Worm (Caenorhabditis elegans): ENCODE results near the gene Y51H4A.937.

The Y51H4A.937 gene

DNA sequence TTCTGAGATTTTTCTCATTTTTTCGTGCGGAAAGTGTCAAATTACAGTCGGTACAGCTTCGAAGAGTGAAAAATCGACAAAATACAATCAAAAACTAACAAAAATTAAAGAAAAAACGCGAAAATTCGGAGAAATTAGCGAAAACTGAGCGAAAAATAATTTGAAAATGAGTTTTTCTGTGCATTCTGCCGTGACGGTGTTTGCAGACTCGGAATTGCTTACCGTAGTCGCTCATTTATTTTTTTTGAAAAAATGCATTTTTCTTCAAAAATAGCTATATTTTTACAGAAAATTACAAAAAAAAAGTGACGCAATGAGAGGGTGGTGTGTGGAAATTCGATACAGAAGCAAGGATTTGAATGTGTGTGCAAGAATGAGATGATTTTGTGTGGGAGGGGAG is 25.4 kb upstream of the Y51H4A.937 start (continued):
- TF ChIP-seq C06A6.2 (GFP tag; conservative IDR thresholded peaks at IDR 0.05) (no peak), attf-3 (GFP tag; conservative IDR thresholded peaks at IDR 0.05) (no peak), tbx-9 (tag; optimal IDR thresholded peaks at IDR 0.05; ENCODE audit: borderline replicate concordance) (no peak), F49E8.2 (tag; optimal IDR thresholded peaks at IDR 0.05; ENCODE audit: insufficient read depth) (no peak), B0035.1 (tag; optimal IDR thresholded peaks at IDR 0.05) (no peak), ceh-27 (GFP tag; optimal IDR thresholded peaks at IDR 0.05) (no peak), snpc-1.3 (tag; optimal IDR thresholded peaks at IDR 0.05; ENCODE audit: insufficient read depth) (peak; percentile 26), lsl-1 (GFP tag; optimal IDR thresholded peaks at IDR 0.05) (peak; percentile 72), ets-4 (GFP tag; optimal IDR thresholded peaks at IDR 0.05) (no peak), attf-6 (GFP tag; IDR thresholded peaks at IDR 0.05) (peak; percentile 69), T26A5.8 (tag; optimal IDR thresholded peaks at IDR 0.05) (no peak), sea-2 (GFP tag; IDR thresholded peaks at IDR 0.05) (no peak), bed-1 (GFP tag; IDR thresholded peaks at IDR 0.05) (no peak)

DNA sequence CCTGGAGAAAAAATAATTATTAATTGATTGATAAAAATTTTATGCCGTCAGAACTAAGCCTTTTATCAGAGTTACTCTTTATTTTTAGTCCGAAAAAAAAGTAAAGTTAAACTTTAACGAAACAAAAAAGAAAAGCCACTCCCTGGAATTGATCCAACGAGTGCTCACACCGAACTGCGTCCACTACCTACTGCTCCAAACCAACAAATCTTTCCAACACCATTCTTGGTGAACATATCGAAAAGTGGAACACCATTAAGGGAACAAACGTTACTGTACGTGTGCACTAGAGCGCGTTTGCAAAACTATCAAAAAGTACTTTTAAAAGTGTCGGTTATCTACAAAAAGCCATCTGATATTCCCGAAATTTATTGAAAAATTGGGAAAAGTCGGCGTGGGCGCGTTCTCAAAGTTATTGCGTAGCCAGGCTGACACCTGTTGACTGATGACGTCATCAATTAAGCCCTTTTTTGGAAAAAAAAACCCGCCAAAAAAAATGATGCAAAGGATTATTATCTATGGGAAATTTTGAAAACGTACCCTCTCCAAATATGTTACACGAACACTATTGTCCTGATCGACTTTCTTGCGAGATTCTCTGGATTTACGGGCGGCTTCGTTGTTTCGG is 24.8 kb upstream of the Y51H4A.937 start:
- TF ChIP-seq B0261.1 (tag; optimal IDR thresholded peaks at IDR 0.05) (peak; percentile 79), ekl-4 (GFP tag; IDR thresholded peaks at IDR 0.05) (peak; percentile 90), snpc-3.4 (tag; optimal IDR thresholded peaks at IDR 0.05) (peak; percentile 85), die-1 (tag; optimal IDR thresholded peaks at IDR 0.05) (peak; percentile 91), lag-1 (GFP tag; IDR thresholded peaks at IDR 0.05) (0 out of 2 replicates have a peak, but pooled peaks have one; percentile 58), snpc-1.1 (tag; optimal IDR thresholded peaks at IDR 0.05; ENCODE audit: insufficient read depth) (peak; percentile 68), madf-3 (GFP tag; IDR thresholded peaks at IDR 0.05) (peak; percentile 90), attf-6 (GFP tag; IDR thresholded peaks at IDR 0.05) (peak; percentile 100), lin-40 (tag; optimal IDR thresholded peaks at IDR 0.05) (no peak), dpff-1 (tag; optimal IDR thresholded peaks at IDR 0.05) (no peak), Y67H2A.10 (GFP tag; conservative IDR thresholded peaks at IDR 0.05) (peak; percentile 69), egl-44 (GFP tag; IDR thresholded peaks at IDR 0.05) (peak; percentile 78), nhr-90 (tag; optimal IDR thresholded peaks at IDR 0.05) (peak; percentile 89), Y79H2A.3 (GFP tag; conservative IDR thresholded peaks at IDR 0.05) (peak; percentile 57; the same call in 1 of the 2 replicates), aptf-2 (GFP tag; conservative IDR thresholded peaks at IDR 0.05) (peak; percentile 70), Y53G8AR.9 (GFP tag; conservative IDR thresholded peaks at IDR 0.05) (peak; percentile 80), F49E8.2 (tag; optimal IDR thresholded peaks at IDR 0.05; ENCODE audit: insufficient read depth) (peak; percentile 67), dox-1 (GFP tag; IDR thresholded peaks at IDR 0.05) (peak; percentile 79), ama-1 (optimal IDR thresholded peaks at IDR 0.05) (no peak), ama-1 (GFP tag; optimal IDR thresholded peaks at IDR 0.05) (peak; percentile 69 to 72), ztf-18 (tag; optimal IDR thresholded peaks at IDR 0.05) (peak; percentile 75), nhr-120 (GFP tag; IDR thresholded peaks at IDR 0.05) (peak; percentile 84; the same call in 1 of the 2 replicates), zfh-2 (GFP tag; conservative IDR thresholded peaks at IDR 0.05) (no peak), B0035.1 (tag; optimal IDR thresholded peaks at IDR 0.05) (peak; percentile 39), athp-1 (tag; optimal IDR thresholded peaks at IDR 0.05) (peak; percentile 86), hmg-1.2 (GFP tag; IDR thresholded peaks at IDR 0.05) (peak; percentile 78), bed-2 (GFP tag; IDR thresholded peaks at IDR 0.05) (no peak), F55B11.4 (tag; optimal IDR thresholded peaks at IDR 0.05; ENCODE audit: borderline replicate concordance, insufficient read depth) (no peak), F23B12.7 (tag; optimal IDR thresholded peaks at IDR 0.05; ENCODE audit: insufficient read depth) (peak; percentile 28), nfya-1 (tag; optimal IDR thresholded peaks at IDR 0.05; ENCODE audit: borderline replicate concordance, insufficient read depth) (no peak), xnd-1 (tag; optimal IDR thresholded peaks at IDR 0.05) (no peak), ccch-3 (GFP tag; optimal IDR thresholded peaks at IDR 0.05) (no peak), let-526 (GFP tag; IDR thresholded peaks at IDR 0.05) (no peak), F33H1.4 (GFP tag; IDR thresholded peaks at IDR 0.05) (no peak), ztf-22 (GFP tag; optimal IDR thresholded peaks at IDR 0.05) (peak; percentile 55)

Measured in whole organism, young adult.